Worm (Caenorhabditis elegans): ENCODE data around the gene Y73C8B.2.

DNA sequence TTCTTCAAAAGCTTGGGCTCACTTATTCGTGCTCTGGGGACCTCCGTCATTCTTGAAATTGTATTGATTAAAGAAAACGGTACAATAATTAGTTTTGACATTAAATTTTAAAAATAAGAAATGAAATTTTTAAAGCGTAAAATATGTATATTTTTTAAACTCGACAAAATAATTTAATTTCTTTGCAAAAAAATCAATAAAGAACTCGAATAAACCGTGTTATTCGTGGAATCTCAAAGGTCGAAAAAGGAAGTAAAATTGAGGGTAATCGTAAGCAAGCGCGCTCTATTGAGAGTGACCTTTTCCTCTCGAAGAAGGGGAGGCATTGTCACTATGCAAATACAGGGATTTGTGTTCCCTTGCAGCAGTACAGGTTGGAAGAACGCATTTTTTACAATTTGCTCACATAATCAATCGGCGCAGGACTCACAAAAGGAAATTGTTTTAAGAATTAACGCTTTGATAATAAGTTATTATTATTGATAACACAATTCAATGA lies at the start of gene Y73C8B.2:
- TF ChIP-seq unc-62 (GFP tag; optimal IDR thresholded peaks at IDR 0.05) (no peak), zag-1 (tag; optimal IDR thresholded peaks at IDR 0.05) (no peak), tbx-2 (tag; optimal IDR thresholded peaks at IDR 0.05) (peak; percentile 28), nhr-76 (tag; optimal IDR thresholded peaks at IDR 0.05) (no peak), ceh-88 (GFP tag; IDR thresholded peaks at IDR 0.05) (no peak)

All from whole organism, L1 larva.